Worm (Caenorhabditis elegans) whole organism, L4 larva: Measurements from ENCODE around the gene E02C12.10.

Experiments
- ama-1 ChIP-seq: fragments of 150-350 bp; optimal IDR thresholded peaks from 2 replicates; lab custom pipeline; 2014; ENCODE audit warnings: inconsistent platforms, mixed read lengths
- hlh-11 ChIP-seq: fragments of 200-800 bp; sonication (Bioruptor generic); optimal IDR thresholded peaks from 2 replicates; lab custom pipeline; 2018; ENCODE audit warnings: mild to moderate bottlenecking, missing genetic modification characterization, missing compliant biosample characterization
- lsy-2 ChIP-seq, 2 experiments: fragments of 150-350 bp in 1 of 2; sonication (generic microtip) in 1 of 2; optimal IDR thresholded peaks; 2 replicates each; lab custom pipeline; 2014 to 2017; ENCODE audit warnings: missing biosample characterization in 2 of 2, missing genetic modification characterization in 2 of 2
- nhr-11 ChIP-seq: fragments of 150-350 bp; optimal IDR thresholded peaks from 2 replicates; lab custom pipeline; 2014; ENCODE audit warnings: missing biosample characterization, missing genetic modification characterization
- nhr-237 ChIP-seq: sonication (generic microtip); optimal IDR thresholded peaks from 2 replicates; lab custom pipeline; 2017; ENCODE audit warnings: missing biosample characterization, missing genetic modification characterization
- nhr-76 ChIP-seq: fragments of 150-350 bp; optimal IDR thresholded peaks from 2 replicates; lab custom pipeline; 2014; ENCODE audit warnings: missing biosample characterization, missing genetic modification characterization
- pha-4 ChIP-seq, 2 experiments: fragments of 150-350 bp in 1 of 2; fragments of 200-800 bp in 1 of 2; sonication (Bioruptor generic) in 1 of 2; IDR thresholded peaks in 1 of 2; optimal IDR thresholded peaks in 1 of 2; 2 replicates each; pipeline versions ENCODE4 v1.3.6 to Lab custom; 2014 to 2022; ENCODE audit warnings: missing genetic modification characterization in 2 of 2, missing genetic modification reagents in 2 of 2, missing biosample characterization in 1 of 2, missing compliant biosample characterization in 1 of 2
- php-3 ChIP-seq: fragments of 200-800 bp; sonication (Bioruptor generic); IDR thresholded peaks from 2 replicates; pipeline ENCODE4 v1.3.6; 2022; ENCODE audit warnings: missing genetic modification reagents, missing genetic modification characterization, missing compliant biosample characterization
- snpc-4 ChIP-seq: fragments of 150-350 bp; optimal IDR thresholded peaks from 2 replicates; lab custom pipeline; 2014; ENCODE audit warnings: missing biosample characterization, missing genetic modification characterization
- unc-39 ChIP-seq: sonication (generic microtip); optimal IDR thresholded peaks from 2 replicates; lab custom pipeline; 2017; ENCODE audit warnings: missing biosample characterization, missing genetic modification characterization
- unc-62 ChIP-seq, 3 experiments: fragments of 150-350 bp in 1 of 3; sonication (generic microtip); optimal IDR thresholded peaks in 2 of 3; peaks in 1 of 3; 1 replicate in 1 of 3; 2 replicates in 2 of 3; lab custom pipeline; 2014 to 2017; ENCODE audit warnings: missing biosample characterization in 3 of 3, missing genetic modification characterization in 3 of 3, missing genetic modification reagents in 3 of 3, missing genotype in 1 of 3
- vab-7 ChIP-seq: fragments of 200-800 bp; sonication (Bioruptor generic); IDR thresholded peaks from 2 replicates; pipeline ENCODE4 v1.3.6; 2022; ENCODE audit warnings: missing genetic modification reagents, missing genetic modification characterization, missing compliant biosample characterization
- zag-1 ChIP-seq: fragments of 150-350 bp; optimal IDR thresholded peaks from 2 replicates; lab custom pipeline; 2014; ENCODE audit warnings: missing biosample characterization, missing genetic modification characterization
- ztf-11 ChIP-seq: fragments of 150-350 bp; optimal IDR thresholded peaks from 2 replicates; lab custom pipeline; 2014; ENCODE audit warnings: missing biosample characterization, missing genetic modification characterization

- no peak for TF ChIP-seq pha-4 (GFP tag; IDR thresholded peaks at IDR 0.05; lab: Robert Waterston, UW)
- no peak for TF ChIP-seq pha-4 (tag; optimal IDR thresholded peaks at IDR 0.05; lab: Kevin White, UChicago)
- TF ChIP-seq vab-7 (GFP tag; lab: Robert Waterston, UW) = no peak
- no peak for TF ChIP-seq nhr-76 (tag; lab: Kevin White, UChicago)
- TF ChIP-seq hlh-11 (tag; lab: Kevin White, UChicago) = no peak
- no peak for TF ChIP-seq ama-1 (lab: Kevin White, UChicago)
- no peak for TF ChIP-seq lsy-2 (tag; optimal IDR thresholded peaks at IDR 0.05; lab: Kevin White, UChicago)
- TF ChIP-seq php-3 (GFP tag; lab: Robert Waterston, UW) = no peak
- TF ChIP-seq unc-62 (GFP tag; optimal IDR thresholded peaks at IDR 0.05 in 1 of 2; lab: Kevin White, UChicago) = peak in 1 of 2 experiments; percentile 36
- no peak for TF ChIP-seq unc-62 (tag; optimal IDR thresholded peaks at IDR 0.05; lab: Kevin White, UChicago)
- TF ChIP-seq nhr-237 (tag; lab: Kevin White, UChicago) = no peak
- no peak for TF ChIP-seq zag-1
- TF ChIP-seq nhr-11 (tag; lab: Kevin White, UChicago) = no peak
- TF ChIP-seq snpc-4 = no peak
- no peak for TF ChIP-seq ztf-11 (tag; lab: Kevin White, UChicago)
- no peak for TF ChIP-seq unc-39 (tag; lab: Kevin White, UChicago)
These were observed 44.7 kb downstream of the E02C12.10 start, which contains the start of gene acl-14 for ce11 chrV:9333316-9334048.
